Fruit fly (Drosophila melanogaster) whole organism, embryonic: Measurements from ENCODE around the gene hfp.

Experiments used
- BtbVII ChIP-seq: fragments of 200-800 bp; sonication (Bioruptor generic); optimal IDR thresholded peaks from 3 replicates; lab custom pipeline; 2017; ENCODE audit warnings: missing biosample characterization, mild to moderate bottlenecking, missing genetic modification characterization
- CG10209 ChIP-seq: fragments of 200-800 bp; sonication (Bioruptor generic); optimal IDR thresholded peaks from 3 replicates; lab custom pipeline; 2017; ENCODE audit warnings: missing biosample characterization, mild to moderate bottlenecking, missing genetic modification characterization, missing genetic modification reagents
- CG11723 ChIP-seq: fragments of 200-800 bp; sonication (Bioruptor generic); optimal IDR thresholded peaks from 2 replicates; lab custom pipeline; 2017; ENCODE audit warnings: missing biosample characterization, mild to moderate bottlenecking, missing genetic modification characterization
- CG12236 ChIP-seq: fragments of 200-800 bp; sonication (Bioruptor generic); optimal IDR thresholded peaks from 2 replicates; lab custom pipeline; 2016; ENCODE audit warnings: missing biosample characterization, missing genetic modification characterization
- CG12659 ChIP-seq: fragments of 200-800 bp; sonication (Bioruptor generic); optimal IDR thresholded peaks from 3 replicates; lab custom pipeline; 2017; ENCODE audit warnings: mild to moderate bottlenecking, missing biosample characterization, missing genetic modification reagents, missing genetic modification characterization
- CG12769 ChIP-seq: fragments of 200-800 bp; sonication (Bioruptor generic); optimal IDR thresholded peaks from 2 replicates; lab custom pipeline; 2019; ENCODE audit warnings: missing biosample characterization, mild to moderate bottlenecking, missing genetic modification characterization, moderate library complexity
- CG15479 ChIP-seq: fragments of 200-800 bp; sonication (Bioruptor generic); optimal IDR thresholded peaks from 3 replicates; lab custom pipeline; 2019; ENCODE audit warnings: missing biosample characterization, mild to moderate bottlenecking, missing genetic modification characterization, moderate library complexity
- CG16815 ChIP-seq: fragments of 200-800 bp; sonication (Bioruptor generic); optimal IDR thresholded peaks from 3 replicates; lab custom pipeline; 2017; ENCODE audit warnings: missing biosample characterization, mild to moderate bottlenecking, missing genetic modification characterization
- CG17328 ChIP-seq: fragments of 200-800 bp; sonication (Bioruptor generic); IDR thresholded peaks from 2 replicates; pipeline ENCODE4 v1.3.6; 2022; ENCODE audit warnings: missing biosample characterization, missing genetic modification characterization
- CG17361 ChIP-seq: fragments of 200-800 bp; sonication (Bioruptor generic); IDR thresholded peaks from 3 replicates; pipeline ENCODE4 v1.3.6; 2022; ENCODE audit warnings: missing biosample characterization, missing genetic modification characterization
- CG2116 ChIP-seq: fragments of 200-800 bp; sonication (Bioruptor generic); optimal IDR thresholded peaks from 3 replicates; lab custom pipeline; 2018; ENCODE audit warnings: missing biosample characterization, mild to moderate bottlenecking, missing genetic modification characterization
- CG4328 ChIP-seq: fragments of 200-800 bp; sonication (Bioruptor generic); optimal IDR thresholded peaks from 3 replicates; lab custom pipeline; 2017; ENCODE audit warnings: missing biosample characterization, missing genetic modification reagents, missing genetic modification characterization
- CG6272 ChIP-seq: fragments of 200-800 bp; sonication (Bioruptor generic); IDR thresholded peaks from 2 replicates; pipeline ENCODE4 v1.3.6; 2022; ENCODE audit warnings: missing biosample characterization, missing genetic modification characterization
- CG7357 ChIP-seq: fragments of 200-800 bp; sonication (Bioruptor generic); IDR thresholded peaks from 3 replicates; pipeline ENCODE4 v1.3.6; 2022; ENCODE audit warnings: missing biosample characterization, missing genetic modification characterization
- CG7556 ChIP-seq: fragments of 200-800 bp; sonication (Bioruptor generic); optimal IDR thresholded peaks from 2 replicates; lab custom pipeline; 2017; ENCODE audit warnings: missing biosample characterization, mild to moderate bottlenecking, missing genetic modification characterization
- CG7786 ChIP-seq: fragments of 200-800 bp; sonication (Bioruptor generic); optimal IDR thresholded peaks from 2 replicates; lab custom pipeline; 2016; ENCODE audit warnings: missing biosample characterization, missing genetic modification characterization
- CTCF ChIP-seq: fragments of 200-800 bp; sonication (Bioruptor generic); optimal IDR thresholded peaks from 2 replicates; lab custom pipeline; 2017; ENCODE audit warnings: missing biosample characterization, mild to moderate bottlenecking, missing genetic modification characterization, moderate library complexity
- Dip2 ChIP-seq: fragments of 200-800 bp; sonication (Bioruptor generic); IDR thresholded peaks from 2 replicates; pipeline ENCODE4 v1.3.6; 2022; ENCODE audit warnings: missing biosample characterization, missing genetic modification characterization
- GATAe ChIP-seq: fragments of 200-800 bp; sonication (Bioruptor generic); conservative IDR thresholded peaks from 2 replicates; pipeline ENCODE4 v1.3.6; 2022; ENCODE audit warnings: missing biosample characterization, missing genetic modification characterization
- Hsf ChIP-seq: fragments of 200-800 bp; sonication (Bioruptor generic); optimal IDR thresholded peaks from 3 replicates; lab custom pipeline; 2016; ENCODE audit warnings: missing biosample characterization, missing genetic modification characterization
- Kr ChIP-seq: fragments of 200-800 bp; sonication (Bioruptor generic); optimal IDR thresholded peaks from 2 replicates; lab custom pipeline; 2017; ENCODE audit warnings: missing biosample characterization, mild to moderate bottlenecking, missing genetic modification characterization
- Lhr ChIP-seq: fragments of 200-800 bp; sonication (Bioruptor generic); optimal IDR thresholded peaks from 3 replicates; lab custom pipeline; 2017; ENCODE audit warnings: mild to moderate bottlenecking, missing biosample characterization, missing genetic modification reagents, missing genetic modification characterization
- Meics ChIP-seq: fragments of 200-800 bp; sonication (Bioruptor generic); optimal IDR thresholded peaks from 2 replicates; lab custom pipeline; 2017; ENCODE audit warnings: missing biosample characterization, mild to moderate bottlenecking, missing genetic modification characterization
- Optix ChIP-seq: fragments of 200-800 bp; sonication (Bioruptor generic); IDR thresholded peaks from 3 replicates; pipeline ENCODE4 v1.3.6; 2022; ENCODE audit warnings: missing biosample characterization, missing genetic modification characterization
- Poxn ChIP-seq: fragments of 200-800 bp; sonication (Bioruptor generic); IDR thresholded peaks from 2 replicates; pipeline ENCODE4 v1.3.6; 2022; ENCODE audit warnings: missing biosample characterization, missing genetic modification characterization
- Rfx ChIP-seq: fragments of 200-800 bp; sonication (Bioruptor generic); IDR thresholded peaks from 2 replicates; pipeline ENCODE4 v1.3.6; 2022; ENCODE audit warnings: missing biosample characterization, missing genetic modification characterization
- Sin3A ChIP-seq: fragments of >200 bp; optimal IDR thresholded peaks from 2 replicates; lab custom pipeline; 2018
- Sry-δ ChIP-seq: fragments of 200-800 bp; sonication (Bioruptor generic); optimal IDR thresholded peaks from 2 replicates; lab custom pipeline; 2016; ENCODE audit warnings: missing biosample characterization, missing genetic modification characterization
- Vsx1 ChIP-seq: fragments of 200-800 bp; sonication (Bioruptor generic); optimal IDR thresholded peaks from 2 replicates; lab custom pipeline; 2017; ENCODE audit warnings: missing biosample characterization, mild to moderate bottlenecking, missing genetic modification characterization, missing genetic modification reagents
- ase ChIP-seq: fragments of 200-800 bp; sonication (Bioruptor generic); IDR thresholded peaks from 3 replicates; pipeline ENCODE4 v1.3.6; 2022; ENCODE audit warnings: missing biosample characterization, missing genetic modification characterization
- ato ChIP-seq: fragments of 200-800 bp; sonication (Bioruptor generic); IDR thresholded peaks from 2 replicates; pipeline ENCODE4 v1.3.6; 2022; ENCODE audit warnings: missing biosample characterization, missing genetic modification characterization; ENCODE audit not compliant: partially characterized antibody
- chif ChIP-seq, 2 experiments: fragments of 200-800 bp; sonication (Bioruptor generic); optimal IDR thresholded peaks; 3 replicates each; lab custom pipeline; 2016; ENCODE audit warnings: missing biosample characterization in 2 of 2, missing genetic modification characterization in 2 of 2
- croc ChIP-seq: fragments of 200-800 bp; sonication (Bioruptor generic); conservative IDR thresholded peaks from 3 replicates; pipeline ENCODE4 v1.3.6; 2022; ENCODE audit warnings: missing biosample characterization, missing genetic modification characterization
- crp ChIP-seq, 2 experiments: fragments of 200-800 bp; sonication (Bioruptor generic); optimal IDR thresholded peaks; 2 replicates in 1 of 2; 3 replicates in 1 of 2; lab custom pipeline; 2017; ENCODE audit warnings: missing biosample characterization in 2 of 2, missing genetic modification characterization in 2 of 2, mild to moderate bottlenecking in 1 of 2, moderate library complexity in 1 of 2
- dm ChIP-seq: fragments of 200-800 bp; sonication (Bioruptor generic); optimal IDR thresholded peaks from 3 replicates; lab custom pipeline; 2016; ENCODE audit warnings: missing biosample characterization, missing genetic modification characterization
- fru ChIP-seq: fragments of >200 bp; optimal IDR thresholded peaks from 2 replicates; lab custom pipeline; 2017
- gce ChIP-seq: fragments of 200-800 bp; sonication (Bioruptor generic); IDR thresholded peaks from 3 replicates; pipeline ENCODE4 v1.3.6; 2022; ENCODE audit warnings: missing biosample characterization, missing genetic modification characterization
- h ChIP-seq: fragments of >200 bp; optimal IDR thresholded peaks from 2 replicates; lab custom pipeline; 2017
- hbn ChIP-seq: fragments of 200-800 bp; sonication (Bioruptor generic); IDR thresholded peaks from 2 replicates; pipeline ENCODE4 v1.3.6; 2022; ENCODE audit warnings: missing biosample characterization, missing genetic modification characterization; ENCODE audit not compliant: partially characterized antibody
- kah ChIP-seq: fragments of 200-800 bp; sonication (Bioruptor generic); optimal IDR thresholded peaks from 2 replicates; lab custom pipeline; 2018; ENCODE audit warnings: missing biosample characterization, mild to moderate bottlenecking, missing genetic modification characterization
- lbe ChIP-seq: fragments of 200-800 bp; sonication (Bioruptor generic); optimal IDR thresholded peaks from 2 replicates; lab custom pipeline; 2016; ENCODE audit warnings: missing biosample characterization, mild to moderate bottlenecking, missing genetic modification characterization
- lola ChIP-seq, 3 experiments: fragments of >200 bp in 2 of 3; fragments of 200-800 bp in 1 of 3; sonication (Bioruptor generic) in 1 of 3; optimal IDR thresholded peaks; 2 replicates each; lab custom pipeline; 2017 to 2019; ENCODE audit warnings: missing biosample characterization in 3 of 3, missing genetic modification characterization in 3 of 3, mild to moderate bottlenecking in 1 of 3, moderate library complexity in 1 of 3
- luna ChIP-seq: fragments of 200-800 bp; sonication (Bioruptor generic); optimal IDR thresholded peaks from 2 replicates; lab custom pipeline; 2016; ENCODE audit warnings: missing biosample characterization, missing genetic modification characterization
- nau ChIP-seq: fragments of 200-800 bp; sonication (Bioruptor generic); optimal IDR thresholded peaks from 3 replicates; lab custom pipeline; 2017; ENCODE audit warnings: missing biosample characterization, mild to moderate bottlenecking, missing genetic modification characterization, missing genetic modification reagents
- pb ChIP-seq: fragments of 200-800 bp; sonication (Bioruptor generic); optimal IDR thresholded peaks from 3 replicates; lab custom pipeline; 2016; ENCODE audit warnings: missing biosample characterization, missing genetic modification characterization
- pnt ChIP-seq: fragments of 200-800 bp; sonication (Bioruptor generic); optimal IDR thresholded peaks from 3 replicates; lab custom pipeline; 2016; ENCODE audit warnings: missing biosample characterization, missing genetic modification characterization
- sna ChIP-seq: fragments of 200-800 bp; sonication (Bioruptor generic); IDR thresholded peaks from 2 replicates; pipeline ENCODE4 v1.3.6; 2022; ENCODE audit warnings: missing biosample characterization, missing genetic modification characterization; ENCODE audit not compliant: partially characterized antibody
- sob ChIP-seq: fragments of 200-800 bp; sonication (Bioruptor generic); IDR thresholded peaks from 2 replicates; pipeline ENCODE4 v1.3.6; 2022; ENCODE audit warnings: missing biosample characterization, missing genetic modification characterization
- sqz ChIP-seq: fragments of 200-800 bp; sonication (Bioruptor generic); optimal IDR thresholded peaks from 3 replicates; lab custom pipeline; 2018; ENCODE audit warnings: missing biosample characterization, mild to moderate bottlenecking, missing genetic modification characterization
- toy ChIP-seq: fragments of 200-800 bp; sonication (Bioruptor generic); IDR thresholded peaks from 2 replicates; pipeline ENCODE4 v1.3.6; 2022; ENCODE audit warnings: missing biosample characterization, missing genetic modification characterization

The hfp gene

DNA sequence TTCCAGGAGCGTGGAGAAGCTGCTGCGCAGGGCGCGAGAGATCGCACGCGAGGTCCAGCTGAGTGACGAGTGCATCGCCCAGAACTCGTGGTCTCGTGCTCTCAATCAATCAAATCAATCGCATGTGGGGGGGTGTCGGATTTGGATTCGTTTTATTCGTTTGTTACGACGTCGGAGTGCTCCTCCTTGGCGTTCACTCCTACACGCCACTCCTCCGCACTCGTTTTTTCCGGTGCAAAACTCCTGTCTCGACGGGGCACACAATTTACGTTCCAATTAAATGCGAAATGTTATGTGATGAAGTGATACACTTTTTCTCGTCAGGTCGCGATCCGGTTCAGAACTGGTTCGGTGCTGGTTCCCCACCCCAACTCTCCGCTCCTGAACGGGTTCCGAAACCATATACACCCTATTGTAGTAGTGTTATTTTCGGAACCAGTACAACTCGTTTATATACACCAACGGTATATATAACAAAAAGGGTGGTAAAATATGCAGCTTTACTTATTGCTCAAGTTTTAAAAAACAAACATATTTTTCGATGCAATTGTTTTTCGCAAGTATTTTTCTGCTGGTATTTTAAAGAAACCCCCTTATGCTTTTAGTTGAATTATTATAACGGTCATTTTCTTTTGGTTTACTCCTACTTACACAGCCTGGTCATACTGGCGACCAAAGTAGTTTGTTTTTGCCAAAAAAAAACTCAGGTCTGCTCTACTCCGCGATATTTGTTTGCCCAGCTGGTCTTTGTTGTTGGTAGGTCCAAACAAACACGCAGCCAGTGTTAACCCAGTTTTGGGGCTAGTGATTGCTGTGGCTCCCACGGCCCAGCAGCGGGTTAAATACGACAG, 34.3 kb upstream of the hfp start, which contains the start of the genes CG12091 and pns (continued):
- TF ChIP-seq Vsx1 (GFP tag; lab: Kevin White, UChicago) (no peak), h (no peak), CG12769 (tag; lab: Kevin White, UChicago) (no peak), pnt (GFP tag; lab: Kevin White, UChicago) (peak; percentile 63), nau (GFP tag; lab: Kevin White, UChicago) (no peak), chif (GFP tag; optimal IDR thresholded peaks at IDR 0.05; lab: Kevin White, UChicago) (peak; percentile 66 to 69), Optix (no peak), GATAe (GFP tag; lab: Robert Waterston, UW) (no peak), lola (GFP tag; optimal IDR thresholded peaks at IDR 0.05; lab: Kevin White, UChicago) (peak in 1 of 3 experiments; percentile 60), pb (GFP tag; lab: Kevin White, UChicago) (peak; percentile 45), CG6272 (peak; percentile 32; the same call in 1 of the 2 replicates), CG15479 (GFP tag; lab: Kevin White, UChicago) (no peak), dm (GFP tag; lab: Kevin White, UChicago) (peak; percentile 61), CG16815 (GFP tag; lab: Kevin White, UChicago) (peak; percentile 7), fru (no peak), Hsf (GFP tag; lab: Kevin White, UChicago) (peak; percentile 73), ato (no peak), CG7556 (GFP tag; lab: Kevin White, UChicago) (peak; percentile 59), toy (no peak), CTCF (GFP tag; lab: Kevin White, UChicago) (no peak), CG7786 (GFP tag; lab: Kevin White, UChicago) (peak; percentile 57), croc (GFP tag; lab: Robert Waterston, UW) (peak; percentile 32; the same call in 1 of the 3 replicates), sna (GFP tag; lab: Robert Waterston, UW) (peak; percentile 40; the same call in 1 of the 2 replicates), kah (GFP tag; lab: Kevin White, UChicago) (peak; percentile 4), lbe (GFP tag; lab: Kevin White, UChicago) (peak; percentile 59), CG11723 (GFP tag; lab: Kevin White, UChicago) (no peak), crp (GFP tag; optimal IDR thresholded peaks at IDR 0.05; lab: Kevin White, UChicago) (peak in 1 of 2 experiments; percentile 47), Sry-δ (GFP tag; lab: Kevin White, UChicago) (peak; percentile 67), Rfx (GFP tag; lab: Robert Waterston, UW) (peak; percentile 57), CG17361 (peak; percentile 74), CG4328 (peak; percentile 14), ase (GFP tag; lab: Robert Waterston, UW) (no peak), CG12659 (GFP tag; lab: Kevin White, UChicago) (peak; percentile 87), BtbVII (peak; percentile 70), Sin3A (peak; percentile 79), CG10209 (GFP tag; lab: Kevin White, UChicago) (peak; percentile 61), sqz (GFP tag; lab: Kevin White, UChicago) (peak; percentile 89), CG12236 (GFP tag; lab: Kevin White, UChicago) (peak; percentile 50), Meics (GFP tag; lab: Kevin White, UChicago) (peak; percentile 87), luna (GFP tag; lab: Kevin White, UChicago) (peak; percentile 73), Lhr (GFP tag; lab: Kevin White, UChicago) (peak; percentile 70), CG2116 (GFP tag; lab: Kevin White, UChicago) (peak; percentile 41), gce (GFP tag; lab: Robert Waterston, UW) (no peak), CG17328 (GFP tag; lab: Robert Waterston, UW) (peak; percentile 76; the same call in 1 of the 2 replicates), CG7357 (GFP tag; lab: Robert Waterston, UW) (no peak), hbn (GFP tag; lab: Robert Waterston, UW) (no peak), Dip2 (GFP tag; lab: Robert Waterston, UW) (no peak), sob (GFP tag; lab: Robert Waterston, UW) (peak; percentile 51), Poxn (GFP tag; lab: Robert Waterston, UW) (no peak), Kr (GFP tag; lab: Kevin White, UChicago) (peak; percentile 35)
